Worm (Caenorhabditis elegans) whole organism, late embryonic: Measurements from ENCODE around the gene zif-1.

Experiments used
- K09A11.1 ChIP-seq: sonication (generic microtip); optimal IDR thresholded peaks from 2 replicates; lab custom pipeline; 2017; ENCODE audit warnings: antibody characterized with exemption, mild to moderate bottlenecking, missing genetic modification characterization, missing compliant biosample characterization; ENCODE audit not compliant: insufficient read depth
- ama-1 ChIP-seq: fragments of 150-350 bp; optimal IDR thresholded peaks from 2 replicates; lab custom pipeline; 2014
- ceh-18 ChIP-seq: sonication (generic microtip); optimal IDR thresholded peaks from 2 replicates; lab custom pipeline; 2016; ENCODE audit warnings: missing genetic modification characterization, missing compliant biosample characterization
- ceh-45 ChIP-seq: fragments of 200-800 bp; sonication (Bioruptor generic); IDR thresholded peaks from 2 replicates; pipeline ENCODE4 v1.3.6; 2022; ENCODE audit warnings: missing genetic modification reagents, missing genetic modification characterization, missing compliant biosample characterization
- dmd-4 ChIP-seq: sonication (generic microtip); optimal IDR thresholded peaks from 2 replicates; lab custom pipeline; 2016; ENCODE audit warnings: borderline replicate concordance, missing genetic modification characterization, missing compliant biosample characterization
- dve-1 ChIP-seq: sonication (generic microtip); optimal IDR thresholded peaks from 2 replicates; lab custom pipeline; 2017; ENCODE audit warnings: antibody characterized with exemption, mild to moderate bottlenecking, missing genetic modification characterization, missing compliant biosample characterization
- ets-4 ChIP-seq: sonication (generic microtip); optimal IDR thresholded peaks from 2 replicates; lab custom pipeline; 2016; ENCODE audit warnings: missing genetic modification characterization, missing compliant biosample characterization
- ref-2 ChIP-seq: sonication (generic microtip); optimal IDR thresholded peaks from 2 replicates; lab custom pipeline; 2016; ENCODE audit warnings: missing genetic modification characterization, missing compliant biosample characterization
- tbx-2 ChIP-seq: sonication (generic microtip); optimal IDR thresholded peaks from 2 replicates; lab custom pipeline; 2016; ENCODE audit warnings: missing genetic modification characterization, missing compliant biosample characterization
- tbx-7 ChIP-seq: sonication (generic microtip); optimal IDR thresholded peaks from 2 replicates; lab custom pipeline; 2016; ENCODE audit warnings: missing genotype, missing genetic modification characterization, missing compliant biosample characterization
- unc-86 ChIP-seq: sonication (generic microtip); optimal IDR thresholded peaks from 2 replicates; lab custom pipeline; 2016; ENCODE audit warnings: missing genetic modification characterization, missing compliant biosample characterization

- TF ChIP-seq ref-2 (tag; lab: Kevin White, UChicago) (no peak), ama-1 (no peak), ceh-18 (no peak), tbx-2 (tag; lab: Kevin White, UChicago) (no peak), ceh-45 (GFP tag; lab: Robert Waterston, UW) (no peak), dmd-4 (tag; lab: Kevin White, UChicago) (no peak), ets-4 (tag; lab: Kevin White, UChicago) (no peak), K09A11.1 (tag; lab: Kevin White, UChicago) (no peak), tbx-7 (no peak), dve-1 (tag; lab: Kevin White, UChicago) (no peak), unc-86 (tag; lab: Kevin White, UChicago) (no peak)
Measured at ce11 chrIII:8961993-8962392, 40.6 kb upstream of the zif-1 start, which contains the start of gene grl-25.
